Worm (Caenorhabditis elegans): Measurements from ENCODE around the gene T01B6.1.

DNA sequence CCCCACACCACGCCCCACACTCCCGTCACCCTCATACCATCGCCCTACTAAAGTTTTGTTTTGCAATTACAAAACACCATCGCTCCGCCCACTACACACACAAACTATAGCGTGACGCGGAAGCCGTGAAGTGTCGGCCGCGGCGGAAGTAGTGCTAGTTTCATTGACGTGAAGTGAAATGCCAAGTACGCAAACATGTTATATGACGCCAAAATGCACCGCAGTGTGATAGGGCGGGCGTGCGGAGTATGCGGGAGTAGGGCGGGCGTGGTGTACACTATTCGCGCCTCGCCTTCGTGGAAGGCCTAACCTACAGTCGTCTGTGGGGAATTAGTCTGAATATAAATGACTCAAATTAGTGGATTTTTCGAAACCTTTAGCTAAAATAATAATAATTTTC lies 27.4 kb downstream of the T01B6.1 start:
- TF ChIP-seq tbp1 (GFP tag; optimal IDR thresholded peaks at IDR 0.05) (no peak), K12H6.12 (tag; optimal IDR thresholded peaks at IDR 0.05) (no peak), lin-26 (GFP tag; IDR thresholded peaks at IDR 0.05) (no peak), snpc-4 (GFP tag; optimal IDR thresholded peaks at IDR 0.05) (peak; percentile 68), snpc-4 (tag; optimal IDR thresholded peaks at IDR 0.05) (peak; percentile 28 to 93 (median 90)), lag-1 (GFP tag; IDR thresholded peaks at IDR 0.05) (no peak), nhr-27 (tag; optimal IDR thresholded peaks at IDR 0.05) (no peak)
